Worm (Caenorhabditis elegans): Measurements from ENCODE around the gene sre-39.
"Not testable (repeated sequence)": the region's sequence is repeated elsewhere in the genome, so short reads cannot be mapped to it uniquely, and the experiment has no call there.

DNA sequence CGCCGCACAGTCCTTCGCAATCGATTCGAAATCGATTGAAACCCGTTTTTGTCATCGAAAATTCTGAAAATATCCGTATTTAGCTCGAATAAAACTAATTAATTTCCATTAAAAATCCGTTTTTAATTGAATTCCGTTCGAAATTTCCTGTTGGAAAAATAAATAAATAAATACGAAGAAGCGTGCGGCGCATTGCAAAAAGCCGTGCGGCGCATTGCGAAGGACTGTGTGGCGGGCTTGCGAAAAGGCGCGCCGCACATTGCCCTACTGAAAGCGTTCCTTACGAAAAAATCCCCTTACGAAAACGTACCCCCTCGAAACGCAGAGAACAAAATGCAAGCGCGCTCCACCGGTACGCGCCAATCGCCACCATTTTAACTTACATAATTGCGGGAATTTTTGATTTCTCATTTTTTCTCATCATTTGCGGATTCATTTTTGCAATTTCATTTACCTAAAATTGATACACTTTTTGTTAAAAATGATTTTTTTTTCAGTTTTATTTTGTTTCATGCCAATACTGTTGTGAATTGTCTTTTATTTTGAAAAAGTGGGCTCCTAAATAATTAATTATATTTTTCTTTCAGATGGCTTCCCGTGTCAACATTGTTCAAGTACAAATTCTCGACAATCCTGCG, 14.6 kb downstream of the sre-39 start, which contains the start of gene unc-85:
- TF ChIP-seq ceh-82 (tag; optimal IDR thresholded peaks at IDR 0.05); duxl-1 (tag; optimal IDR thresholded peaks at IDR 0.05; ENCODE audit: poor library complexity): not testable (repeated sequence)
